Fruit fly (Drosophila melanogaster) whole organism, embryonic: ENCODE results near the gene janB.
A peak's percentile ranks its signal among the peaks of the same experiment; 100 is the strongest.

ENCODE experiments used
- B-H2 ChIP-seq: fragments of 200-800 bp; sonication (Bioruptor generic); optimal IDR thresholded peaks from 2 replicates; lab custom pipeline; 2018; ENCODE audit warnings: missing biosample characterization, mild to moderate bottlenecking, missing genetic modification characterization
- CG10209 ChIP-seq: fragments of 200-800 bp; sonication (Bioruptor generic); optimal IDR thresholded peaks from 3 replicates; lab custom pipeline; 2017; ENCODE audit warnings: missing biosample characterization, mild to moderate bottlenecking, missing genetic modification characterization, missing genetic modification reagents
- CG10267 ChIP-seq: fragments of 200-800 bp; sonication (Bioruptor generic); optimal IDR thresholded peaks from 2 replicates; lab custom pipeline; 2018; ENCODE audit warnings: missing biosample characterization, mild to moderate bottlenecking, missing genetic modification characterization, moderate library complexity
- CG10274 ChIP-seq: fragments of 200-800 bp; sonication (Bioruptor generic); optimal IDR thresholded peaks from 3 replicates; lab custom pipeline; 2017; ENCODE audit warnings: missing biosample characterization, mild to moderate bottlenecking, missing genetic modification characterization
- CG11247 ChIP-seq: fragments of 200-800 bp; sonication (Bioruptor generic); IDR thresholded peaks from 2 replicates; pipeline ENCODE4 v1.3.6; 2022; ENCODE audit warnings: missing biosample characterization, missing genetic modification characterization
- CG11456 ChIP-seq: fragments of 200-800 bp; sonication (Bioruptor generic); IDR thresholded peaks from 3 replicates; pipeline ENCODE4 v1.3.6; 2022; ENCODE audit warnings: missing biosample characterization, missing genetic modification characterization
- CG12104 ChIP-seq: fragments of 200-800 bp; sonication (Bioruptor generic); optimal IDR thresholded peaks from 3 replicates; lab custom pipeline; 2016; ENCODE audit warnings: missing biosample characterization, missing genetic modification characterization
- CG14441 ChIP-seq: fragments of 200-800 bp; sonication (Bioruptor generic); IDR thresholded peaks from 2 replicates; pipeline ENCODE4 v1.3.6; 2022; ENCODE audit warnings: missing biosample characterization, missing genetic modification characterization
- CG15601 ChIP-seq: fragments of 200-800 bp; sonication (Bioruptor generic); optimal IDR thresholded peaks from 3 replicates; lab custom pipeline; 2019; ENCODE audit warnings: missing biosample characterization, mild to moderate bottlenecking, missing genetic modification characterization, moderate library complexity
- CG17328 ChIP-seq: fragments of 200-800 bp; sonication (Bioruptor generic); IDR thresholded peaks from 2 replicates; pipeline ENCODE4 v1.3.6; 2022; ENCODE audit warnings: missing biosample characterization, missing genetic modification characterization
- CG17912 ChIP-seq: fragments of 200-800 bp; sonication (Bioruptor generic); optimal IDR thresholded peaks from 2 replicates; lab custom pipeline; 2018; ENCODE audit warnings: missing biosample characterization, mild to moderate bottlenecking, missing genetic modification characterization
- CG2116 ChIP-seq: fragments of 200-800 bp; sonication (Bioruptor generic); optimal IDR thresholded peaks from 3 replicates; lab custom pipeline; 2018; ENCODE audit warnings: missing biosample characterization, mild to moderate bottlenecking, missing genetic modification characterization
- CG2129 ChIP-seq: fragments of 200-800 bp; sonication (Bioruptor generic); IDR thresholded peaks from 2 replicates; pipeline ENCODE4 v1.3.6; 2022; ENCODE audit warnings: missing biosample characterization, missing genetic modification characterization; ENCODE audit not compliant: partially characterized antibody
- CG32532 ChIP-seq: fragments of 200-800 bp; sonication (Bioruptor generic); IDR thresholded peaks from 2 replicates; pipeline ENCODE4 v1.3.6; 2022; ENCODE audit warnings: missing biosample characterization, missing genetic modification characterization
- CG32772 ChIP-seq: fragments of 200-800 bp; sonication (Bioruptor generic); IDR thresholded peaks from 2 replicates; pipeline ENCODE4 v1.3.6; 2022; ENCODE audit warnings: missing biosample characterization, missing genetic modification characterization
- CG3838 ChIP-seq: fragments of 200-800 bp; sonication (Bioruptor generic); optimal IDR thresholded peaks from 3 replicates; lab custom pipeline; 2016; ENCODE audit warnings: missing biosample characterization, missing genetic modification characterization
- CG3995 ChIP-seq: fragments of 200-800 bp; sonication (Bioruptor generic); optimal IDR thresholded peaks from 3 replicates; lab custom pipeline; 2016; ENCODE audit warnings: missing biosample characterization, missing genetic modification characterization
- CG4328 ChIP-seq: fragments of 200-800 bp; sonication (Bioruptor generic); optimal IDR thresholded peaks from 3 replicates; lab custom pipeline; 2017; ENCODE audit warnings: missing biosample characterization, missing genetic modification reagents, missing genetic modification characterization
- CG4617 ChIP-seq: fragments of 200-800 bp; sonication (Bioruptor generic); optimal IDR thresholded peaks from 3 replicates; lab custom pipeline; 2016; ENCODE audit warnings: missing biosample characterization, missing genetic modification characterization, borderline replicate concordance
- CG5180 ChIP-seq: fragments of 200-800 bp; sonication (Bioruptor generic); optimal IDR thresholded peaks from 3 replicates; lab custom pipeline; 2017; ENCODE audit warnings: missing biosample characterization, missing genetic modification characterization, mild to moderate bottlenecking, moderate library complexity, missing genetic modification reagents
- CG6175 ChIP-seq: fragments of 200-800 bp; sonication (Bioruptor generic); IDR thresholded peaks from 3 replicates; pipeline ENCODE4 v1.3.6; 2022; ENCODE audit warnings: missing biosample characterization, missing genetic modification characterization
- CG7556 ChIP-seq: fragments of 200-800 bp; sonication (Bioruptor generic); optimal IDR thresholded peaks from 2 replicates; lab custom pipeline; 2017; ENCODE audit warnings: missing biosample characterization, mild to moderate bottlenecking, missing genetic modification characterization
- CG7928 ChIP-seq: fragments of 200-800 bp; sonication (Bioruptor generic); optimal IDR thresholded peaks from 2 replicates; lab custom pipeline; 2017; ENCODE audit warnings: missing biosample characterization, mild to moderate bottlenecking, missing genetic modification characterization
- CG9932 ChIP-seq: fragments of 200-800 bp; sonication (Bioruptor generic); IDR thresholded peaks from 2 replicates; pipeline ENCODE4 v1.3.6; 2022; ENCODE audit warnings: missing biosample characterization, missing genetic modification characterization
- Chrac-16 ChIP-seq: fragments of 200-800 bp; sonication (Bioruptor generic); optimal IDR thresholded peaks from 3 replicates; lab custom pipeline; 2016; ENCODE audit warnings: missing biosample characterization, missing genetic modification characterization
- Fer1 ChIP-seq: fragments of 200-800 bp; sonication (Bioruptor generic); optimal IDR thresholded peaks from 2 replicates; lab custom pipeline; 2017; ENCODE audit warnings: missing biosample characterization, mild to moderate bottlenecking, missing genetic modification characterization
- Fer3 ChIP-seq: fragments of 200-800 bp; sonication (Bioruptor generic); optimal IDR thresholded peaks from 2 replicates; lab custom pipeline; 2018; ENCODE audit warnings: missing biosample characterization, mild to moderate bottlenecking, missing genetic modification characterization, moderate library complexity
- HmgD ChIP-seq: fragments of 200-800 bp; sonication (Bioruptor generic); optimal IDR thresholded peaks from 3 replicates; lab custom pipeline; 2016; ENCODE audit warnings: missing biosample characterization, missing genetic modification characterization
- HmgZ ChIP-seq: fragments of 200-800 bp; sonication (Bioruptor generic); optimal IDR thresholded peaks from 2 replicates; lab custom pipeline; 2018; ENCODE audit warnings: missing biosample characterization, mild to moderate bottlenecking, missing genetic modification characterization
- NfI ChIP-seq: fragments of 200-800 bp; sonication (Bioruptor generic); optimal IDR thresholded peaks from 3 replicates; lab custom pipeline; 2018; ENCODE audit warnings: missing biosample characterization, mild to moderate bottlenecking, missing genetic modification characterization, moderate library complexity
- Oaz ChIP-seq: fragments of 200-800 bp; sonication (Bioruptor generic); IDR thresholded peaks from 2 replicates; pipeline ENCODE4 v1.3.6; 2022; ENCODE audit warnings: missing biosample characterization, missing genetic modification characterization
- Rfx ChIP-seq: fragments of 200-800 bp; sonication (Bioruptor generic); IDR thresholded peaks from 2 replicates; pipeline ENCODE4 v1.3.6; 2022; ENCODE audit warnings: missing biosample characterization, missing genetic modification characterization
- Ssrp ChIP-seq: fragments of 200-800 bp; sonication (Bioruptor generic); optimal IDR thresholded peaks from 2 replicates; lab custom pipeline; 2018; ENCODE audit warnings: missing biosample characterization, mild to moderate bottlenecking, missing genetic modification characterization, moderate library complexity
- aop ChIP-seq: fragments of 200-800 bp; sonication (Bioruptor generic); IDR thresholded peaks from 2 replicates; pipeline ENCODE4 v1.3.6; 2022; ENCODE audit warnings: missing biosample characterization, missing genetic modification characterization
- crc ChIP-seq: fragments of 200-800 bp; sonication (Bioruptor generic); optimal IDR thresholded peaks from 2 replicates; lab custom pipeline; 2016; ENCODE audit warnings: missing biosample characterization, missing genetic modification characterization
- dimm ChIP-seq: fragments of 200-800 bp; sonication (Bioruptor generic); IDR thresholded peaks from 2 replicates; pipeline ENCODE4 v1.3.6; 2022; ENCODE audit warnings: missing biosample characterization, missing genetic modification characterization
- exex ChIP-seq: fragments of 200-800 bp; sonication (Bioruptor generic); optimal IDR thresholded peaks from 4 replicates; lab custom pipeline; 2018; ENCODE audit warnings: missing biosample characterization, mild to moderate bottlenecking, missing genetic modification characterization, moderate library complexity
- fd64A ChIP-seq: fragments of 200-800 bp; sonication (Bioruptor generic); optimal IDR thresholded peaks from 3 replicates; lab custom pipeline; 2018; ENCODE audit warnings: missing biosample characterization, mild to moderate bottlenecking, missing genetic modification characterization
- jigr1 ChIP-seq: fragments of 200-800 bp; sonication (Bioruptor generic); IDR thresholded peaks from 3 replicates; pipeline ENCODE4 v1.3.6; 2022; ENCODE audit warnings: missing biosample characterization, missing genetic modification characterization
- kah ChIP-seq: fragments of 200-800 bp; sonication (Bioruptor generic); optimal IDR thresholded peaks from 2 replicates; lab custom pipeline; 2018; ENCODE audit warnings: missing biosample characterization, mild to moderate bottlenecking, missing genetic modification characterization
- lmd ChIP-seq: fragments of 200-800 bp; sonication (Bioruptor generic); IDR thresholded peaks from 2 replicates; pipeline ENCODE4 v1.3.6; 2022; ENCODE audit warnings: missing biosample characterization, missing genetic modification characterization
- nerfin-1 ChIP-seq: fragments of 200-800 bp; sonication (Bioruptor generic); optimal IDR thresholded peaks from 3 replicates; lab custom pipeline; 2019; ENCODE audit warnings: missing biosample characterization, mild to moderate bottlenecking, missing genetic modification characterization, moderate library complexity
- org-1 ChIP-seq: fragments of 200-800 bp; sonication (Bioruptor generic); optimal IDR thresholded peaks from 2 replicates; lab custom pipeline; 2017; ENCODE audit warnings: missing biosample characterization, missing genetic modification characterization
- ranshi ChIP-seq: fragments of 200-800 bp; sonication (Bioruptor generic); IDR thresholded peaks from 2 replicates; pipeline ENCODE4 v1.3.6; 2022; ENCODE audit warnings: missing biosample characterization, missing genetic modification characterization
- run ChIP-seq: fragments of 200-800 bp; sonication (Bioruptor generic); optimal IDR thresholded peaks from 3 replicates; lab custom pipeline; 2018; ENCODE audit warnings: missing biosample characterization, mild to moderate bottlenecking, missing genetic modification characterization
- sima ChIP-seq: fragments of 200-800 bp; sonication (Bioruptor generic); optimal IDR thresholded peaks from 2 replicates; lab custom pipeline; 2016; ENCODE audit warnings: missing biosample characterization, missing genetic modification characterization
- tap ChIP-seq: fragments of 200-800 bp; optimal IDR thresholded peaks from 3 replicates; lab custom pipeline; 2019; ENCODE audit warnings: missing biosample characterization, mild to moderate bottlenecking, missing genetic modification characterization, moderate library complexity
- tin ChIP-seq: fragments of 200-800 bp; sonication (Bioruptor generic); optimal IDR thresholded peaks from 3 replicates; lab custom pipeline; 2016; ENCODE audit warnings: missing biosample characterization, missing genetic modification characterization

janB gene

dm6 chr3R:30046029-30047001 lies 7.8 kb upstream of the janB start, which contains the start of the genes RpL32 and CG7943 (continued):
- TF ChIP-seq CG2116 (GFP tag; lab: Kevin White, UChicago) (peak; percentile 95), CG17912 (GFP tag; lab: Kevin White, UChicago) (peak; percentile 62), kah (GFP tag; lab: Kevin White, UChicago) (peak; percentile 72), lmd (GFP tag; lab: Robert Waterston, UW) (peak; percentile 95), CG3838 (GFP tag; lab: Kevin White, UChicago) (peak; percentile 80), tin (GFP tag; lab: Kevin White, UChicago) (peak; percentile 96), nerfin-1 (tag; lab: Kevin White, UChicago) (peak; percentile 87), CG7928 (GFP tag; lab: Kevin White, UChicago) (peak; percentile 77), HmgD (peak; percentile 90), CG12104 (GFP tag; lab: Kevin White, UChicago) (peak; percentile 92), sima (GFP tag; lab: Kevin White, UChicago) (peak; percentile 97), dimm (GFP tag; lab: Robert Waterston, UW) (peak; percentile 86), HmgZ (peak; percentile 91), exex (tag; lab: Kevin White, UChicago) (peak; percentile 52), Fer3 (tag; lab: Kevin White, UChicago) (peak; percentile 95), CG2129 (peak; percentile 100), CG6175 (GFP tag; lab: Robert Waterston, UW) (peak; percentile 92), Ssrp (tag; lab: Kevin White, UChicago) (peak; percentile 82), CG11456 (peak; percentile 96), CG7556 (GFP tag; lab: Kevin White, UChicago) (peak; percentile 83), CG17328 (GFP tag; lab: Robert Waterston, UW) (peak; percentile 92), Fer1 (GFP tag; lab: Kevin White, UChicago) (peak; percentile 95), CG14441 (GFP tag; lab: Robert Waterston, UW) (peak; percentile 92), CG10209 (GFP tag; lab: Kevin White, UChicago) (peak; percentile 90), B-H2 (GFP tag; lab: Kevin White, UChicago) (peak; percentile 95), NfI (GFP tag; lab: Kevin White, UChicago) (peak; percentile 96), run (tag; lab: Kevin White, UChicago) (peak; percentile 87), ranshi (GFP tag; lab: Robert Waterston, UW) (peak; percentile 97), crc (GFP tag; lab: Kevin White, UChicago) (peak; percentile 95), CG9932 (GFP tag; lab: Robert Waterston, UW) (peak; percentile 99), CG10267 (tag; lab: Kevin White, UChicago) (peak; percentile 93), CG32772 (GFP tag; lab: Robert Waterston, UW) (peak; percentile 94), aop (peak; percentile 88), Oaz (GFP tag; lab: Robert Waterston, UW) (peak; percentile 94), CG10274 (GFP tag; lab: Kevin White, UChicago) (peak; percentile 87), CG4328 (GFP tag; lab: Kevin White, UChicago) (peak; percentile 94), fd64A (peak; percentile 91), jigr1 (peak; percentile 83), CG5180 (GFP tag; lab: Kevin White, UChicago) (peak; percentile 72), Chrac-16 (peak; percentile 81), tap (tag; lab: Kevin White, UChicago) (peak; percentile 89), CG3995 (GFP tag; lab: Kevin White, UChicago) (peak; percentile 85), org-1 (peak; percentile 90), CG11247 (GFP tag; lab: Robert Waterston, UW) (peak; percentile 96), CG15601 (tag; lab: Kevin White, UChicago) (peak; percentile 83), CG4617 (GFP tag; lab: Kevin White, UChicago) (peak; percentile 66), CG32532 (GFP tag; lab: Robert Waterston, UW) (peak; percentile 96), Rfx (peak; percentile 98)
